Worm (Caenorhabditis elegans): ENCODE results near the gene D1086.6.

- TF ChIP-seq dve-1 (tag; optimal IDR thresholded peaks at IDR 0.05) (no peak), rnt-1 (tag; optimal IDR thresholded peaks at IDR 0.05) (no peak), K09A11.1 (tag; optimal IDR thresholded peaks at IDR 0.05; ENCODE audit: insufficient read depth) (no peak), hlh-8 (tag; optimal IDR thresholded peaks at IDR 0.05) (no peak), ama-1 (optimal IDR thresholded peaks at IDR 0.05) (no peak), ref-2 (tag; optimal IDR thresholded peaks at IDR 0.05) (no peak), nfya-1 (tag; optimal IDR thresholded peaks at IDR 0.05) (no peak), gmeb-2 (tag; optimal IDR thresholded peaks at IDR 0.05) (no peak), hlh-13 (GFP tag; optimal IDR thresholded peaks at IDR 0.05) (no peak), odd-2 (tag; optimal IDR thresholded peaks at IDR 0.05) (no peak), sox-4 (tag; optimal IDR thresholded peaks at IDR 0.05) (no peak), ttx-3 (tag; optimal IDR thresholded peaks at IDR 0.05) (no peak)
Observed at ce11 chrV:14069899-14070298, 9.7 kb upstream of the D1086.6 start.

Measured in whole organism, late embryonic.